Worm (Caenorhabditis elegans) whole organism, L4 larva: Measurements from ENCODE around the gene dao-4.

ENCODE experiments used
- R02D3.7 ChIP-seq: fragments of 150-350 bp; sonication (generic microtip); optimal IDR thresholded peaks from 3 replicates; lab custom pipeline; 2014; ENCODE audit warnings: missing biosample characterization, missing genetic modification characterization
- arid-1 ChIP-seq: fragments of 200-800 bp; sonication (Bioruptor generic); conservative IDR thresholded peaks from 2 replicates; pipeline ENCODE4 v1.3.6; 2022; ENCODE audit warnings: missing genetic modification reagents, missing genetic modification characterization, missing compliant biosample characterization
- ceh-62 ChIP-seq: sonication (generic microtip); optimal IDR thresholded peaks from 2 replicates; lab custom pipeline; 2017; ENCODE audit warnings: missing biosample characterization, missing genetic modification characterization
- nhr-76 ChIP-seq: fragments of 150-350 bp; optimal IDR thresholded peaks from 2 replicates; lab custom pipeline; 2014; ENCODE audit warnings: missing biosample characterization, missing genetic modification characterization
- pqm-1 ChIP-seq: sonication (generic microtip); optimal IDR thresholded peaks from 2 replicates; lab custom pipeline; 2017; ENCODE audit warnings: missing biosample characterization, missing genetic modification characterization
- sdz-12 ChIP-seq: fragments of 200-800 bp; sonication (Bioruptor generic); optimal IDR thresholded peaks from 2 replicates; lab custom pipeline; 2018; ENCODE audit warnings: mild to moderate bottlenecking, missing genetic modification characterization, missing compliant biosample characterization
- snpc-1.2 ChIP-seq: fragments of 200-800 bp; sonication (Bioruptor generic); IDR thresholded peaks from 2 replicates; pipeline ENCODE4 v1.3.6; 2022; ENCODE audit warnings: missing genetic modification reagents, missing genetic modification characterization, missing compliant biosample characterization
- spr-3 ChIP-seq: fragments of 200-800 bp; sonication (Bioruptor generic); optimal IDR thresholded peaks from 2 replicates; lab custom pipeline; 2018; ENCODE audit warnings: mild to moderate bottlenecking, missing genetic modification characterization, missing compliant biosample characterization
- zag-1 ChIP-seq: fragments of 150-350 bp; optimal IDR thresholded peaks from 2 replicates; lab custom pipeline; 2014; ENCODE audit warnings: missing biosample characterization, missing genetic modification characterization

ce11 chrX:10081077-10081476, 6.0 kb downstream of the dao-4 start:
- TF ChIP-seq zag-1 (tag; lab: Kevin White, UChicago) (no peak), snpc-1.2 (GFP tag; lab: Robert Waterston, UW) (no peak), nhr-76 (no peak), spr-3 (GFP tag; lab: Kevin White, UChicago) (no peak), arid-1 (GFP tag; lab: Robert Waterston, UW) (no peak), R02D3.7 (tag; lab: Kevin White, UChicago) (no peak), pqm-1 (tag; lab: Kevin White, UChicago) (no peak), sdz-12 (GFP tag; lab: Kevin White, UChicago) (no peak), ceh-62 (no peak)
